Fruit fly (Drosophila melanogaster) whole organism, pupa: Measurements from ENCODE around the gene ND-B17.
"Not testable (repeated sequence)": the region's sequence is repeated elsewhere in the genome, so short reads cannot be mapped to it uniquely, and the experiment has no call there.

Experiments
- CG10348 ChIP-seq: fragments of 200-800 bp; sonication (Bioruptor generic); IDR thresholded peaks from 2 replicates; pipeline ENCODE4 v1.3.6; 2022; ENCODE audit warnings: missing biosample characterization, missing genetic modification characterization
- CG32121 ChIP-seq: fragments of 200-800 bp; sonication (Bioruptor generic); IDR thresholded peaks from 2 replicates; pipeline ENCODE4 v1.3.6; 2022; ENCODE audit warnings: missing biosample characterization, missing genetic modification characterization
- CG8159 ChIP-seq: fragments of 200-800 bp; sonication (Bioruptor generic); optimal IDR thresholded peaks from 3 replicates; lab custom pipeline; 2018; ENCODE audit warnings: missing biosample characterization, mild to moderate bottlenecking, missing genetic modification characterization, moderate library complexity
- D1 ChIP-seq: fragments of 200-800 bp; sonication (Bioruptor generic); optimal IDR thresholded peaks from 2 replicates; lab custom pipeline; 2018; ENCODE audit warnings: missing biosample characterization, mild to moderate bottlenecking, missing genetic modification characterization, moderate library complexity
- EcR ChIP-seq: fragments of 200-800 bp; sonication (Bioruptor generic); optimal IDR thresholded peaks from 3 replicates; lab custom pipeline; 2019; ENCODE audit warnings: missing biosample characterization, missing genetic modification characterization, mild to moderate bottlenecking, moderate library complexity, missing genetic modification reagents
- rn ChIP-seq: fragments of 200-800 bp; sonication (Bioruptor generic); IDR thresholded peaks from 2 replicates; pipeline ENCODE4 v1.3.6; 2022; ENCODE audit warnings: missing biosample characterization, missing genetic modification characterization

DNA sequence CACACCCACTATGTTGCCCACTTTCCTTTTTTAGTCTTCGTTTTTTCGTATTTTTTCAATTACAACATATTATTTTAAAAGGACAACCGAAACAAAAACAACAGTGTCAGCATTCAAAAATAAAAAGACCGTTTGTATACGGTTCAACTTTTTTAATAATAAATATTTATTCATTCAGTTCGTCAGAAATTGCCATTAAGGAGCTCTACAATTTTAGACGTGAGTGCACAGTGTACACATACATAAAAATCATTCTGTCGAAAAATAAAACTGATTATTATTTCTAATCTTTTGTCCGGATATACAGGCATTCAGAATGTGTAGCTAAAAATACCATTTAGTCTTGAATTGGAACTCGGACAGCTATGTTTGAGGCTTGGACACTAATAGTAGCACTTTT is 46.0 kb downstream of the ND-B17 start, which contains the start of gene CG31827:
- TF ChIP-seq EcR (GFP tag; lab: Kevin White, UChicago); CG10348 (GFP tag; lab: Robert Waterston, UW); CG8159 (tag; lab: Kevin White, UChicago); rn (GFP tag; lab: Robert Waterston, UW); D1 (tag; lab: Kevin White, UChicago); CG32121: not testable (repeated sequence)
